Worm (Caenorhabditis elegans) whole organism, early embryonic: Measurements from ENCODE around the gene farl-11.

Experiments
- ama-1 ChIP-seq: fragments of 150-350 bp; optimal IDR thresholded peaks from 2 replicates; lab custom pipeline; 2014
- flt-1 ChIP-seq: fragments of 200-800 bp; sonication (Bioruptor generic); IDR thresholded peaks from 2 replicates; pipeline ENCODE4 v1.3.6; 2022; ENCODE audit warnings: missing genetic modification characterization, missing compliant biosample characterization
- hmbx-1 ChIP-seq: sonication (generic microtip); optimal IDR thresholded peaks from 2 replicates; lab custom pipeline; 2016; ENCODE audit warnings: mild to moderate bottlenecking, missing genetic modification characterization, missing compliant biosample characterization
- hnd-1 ChIP-seq: sonication (generic microtip); optimal IDR thresholded peaks from 2 replicates; lab custom pipeline; 2016; ENCODE audit warnings: missing genetic modification characterization, missing compliant biosample characterization
- tbx-37 ChIP-seq: fragments of 200-800 bp; sonication (Bioruptor generic); conservative IDR thresholded peaks from 2 replicates; pipeline ENCODE4 v1.3.6; 2022; ENCODE audit warnings: missing genetic modification reagents, missing genetic modification characterization, missing compliant biosample characterization
- tra-4 ChIP-seq: sonication (generic microtip); optimal IDR thresholded peaks from 2 replicates; lab custom pipeline; 2017; ENCODE audit warnings: missing genetic modification characterization, missing compliant biosample characterization

DNA sequence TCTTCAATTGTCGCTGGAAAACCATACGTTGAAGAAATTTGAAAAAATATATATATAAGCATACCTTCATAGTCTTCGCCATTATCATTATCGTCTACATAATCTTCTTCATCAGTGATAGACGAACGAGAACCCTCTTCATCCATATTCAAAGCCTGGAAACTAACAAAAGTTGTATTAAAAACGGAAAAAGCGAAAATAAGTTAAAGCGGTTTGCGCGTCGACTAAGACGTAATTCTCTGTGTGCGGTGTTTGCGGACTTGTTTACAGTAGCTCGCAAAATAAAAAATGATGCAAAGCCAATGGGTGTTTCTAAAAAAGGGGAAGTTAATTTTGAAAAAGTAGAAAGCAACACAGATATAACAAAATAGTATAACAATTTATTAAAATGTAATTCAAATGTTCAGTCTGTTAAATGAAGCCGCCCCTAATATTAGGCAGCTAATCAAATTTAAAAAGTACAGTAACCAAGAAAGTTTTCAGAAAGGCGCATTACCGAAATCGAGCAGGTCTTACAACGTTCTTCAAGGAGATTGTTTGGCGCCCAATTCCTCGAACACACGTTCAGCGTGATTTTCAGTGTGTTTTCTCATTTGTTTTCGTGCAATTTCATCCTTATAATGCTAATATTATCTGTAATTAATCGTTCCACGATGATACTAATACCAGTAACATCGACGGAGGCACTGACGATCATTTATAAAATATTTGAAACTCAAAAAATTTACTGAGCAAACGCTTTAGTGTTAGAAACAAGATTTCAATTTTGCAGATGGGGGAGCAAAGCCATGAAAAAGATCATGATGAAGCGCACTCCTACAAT is 27.2 kb upstream of the farl-11 start, which contains the start of the genes T07F8.4 and gld-3:
- TF ChIP-seq tbx-37 (GFP tag; lab: Robert Waterston, UW) (no peak), flt-1 (GFP tag; lab: Robert Waterston, UW) (no peak), tra-4 (tag; lab: Kevin White, UChicago) (no peak), hmbx-1 (no peak), ama-1 (lab: Kevin White, UChicago) (no peak), hnd-1 (tag; lab: Kevin White, UChicago) (no peak)
